Worm (Caenorhabditis elegans) whole organism, young adult: ENCODE results near the gene C45G9.9.

Experiments used
- akir-1 ChIP-seq: fragments of 200-800 bp; sonication (Bioruptor generic); optimal IDR thresholded peaks from 2 replicates; lab custom pipeline; 2018; ENCODE audit warnings: mild to moderate bottlenecking, missing genetic modification characterization, moderate library complexity, missing compliant biosample characterization
- ets-4 ChIP-seq: fragments of 200-800 bp; sonication (Bioruptor generic); optimal IDR thresholded peaks from 2 replicates; lab custom pipeline; 2018; ENCODE audit warnings: mild to moderate bottlenecking, missing genetic modification characterization, missing compliant biosample characterization

DNA sequence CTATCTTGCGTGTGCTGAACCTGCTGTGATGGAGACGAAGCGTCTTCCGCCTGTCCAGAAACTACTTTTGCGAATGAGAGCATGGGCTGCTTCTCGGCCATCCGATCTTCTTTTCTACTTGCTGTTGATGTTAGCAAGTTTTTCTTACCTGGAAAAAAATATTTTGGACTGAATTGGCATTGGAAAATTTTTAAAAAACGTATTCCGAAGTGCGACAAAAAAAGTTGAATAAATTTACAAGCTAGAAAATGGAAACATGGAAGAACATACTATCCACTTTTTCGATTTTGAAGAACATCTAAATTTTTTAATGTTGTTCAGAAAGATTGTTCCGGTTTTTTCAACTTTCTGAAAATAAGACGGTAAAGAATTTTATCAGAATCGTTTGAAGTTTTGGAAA lies 38.1 kb downstream of the C45G9.9 start, which contains the start of gene larp-1:
- TF ChIP-seq ets-4 (GFP tag; lab: Kevin White, UChicago) (no peak), akir-1 (GFP tag; lab: Kevin White, UChicago) (no peak)
